Worm (Caenorhabditis elegans): ENCODE measurements around the gene fbxb-10.
"Not testable (repeated sequence)": the region's sequence is repeated elsewhere in the genome, so short reads cannot be mapped to it uniquely, and the experiment has no call there.

ce11 chrII:1771347-1771746 lies 46.9 kb downstream of the fbxb-10 start, which contains the start of gene math-26:
- TF ChIP-seq zag-1 (tag; optimal IDR thresholded peaks at IDR 0.05); ceh-90 (tag; optimal IDR thresholded peaks at IDR 0.05); unc-98 (GFP tag; IDR thresholded peaks at IDR 0.05); nhr-11 (tag; optimal IDR thresholded peaks at IDR 0.05); nhr-12 (tag; optimal IDR thresholded peaks at IDR 0.05); aha-1 (tag; optimal IDR thresholded peaks at IDR 0.05); lsy-2 (tag; optimal IDR thresholded peaks at IDR 0.05); fos-1 (tag; optimal IDR thresholded peaks at IDR 0.05); swsn-7 (tag; optimal IDR thresholded peaks at IDR 0.05); efl-3 (GFP tag; optimal IDR thresholded peaks at IDR 0.05); unc-62 (GFP tag; optimal IDR thresholded peaks at IDR 0.05): not testable (repeated sequence)

Data from whole organism, L1 larva.